Worm (Caenorhabditis elegans) whole organism, late embryonic: ENCODE data around the gene iars-1.
A peak's percentile ranks its signal among the peaks of the same experiment; 100 is the strongest.

ENCODE experiments used
- F13H6.1 ChIP-seq: sonication (generic microtip); optimal IDR thresholded peaks from 2 replicates; lab custom pipeline; 2016; ENCODE audit warnings: missing genetic modification characterization, missing compliant biosample characterization
- K02D7.2 ChIP-seq: sonication (generic microtip); optimal IDR thresholded peaks from 2 replicates; lab custom pipeline; 2017; ENCODE audit warnings: mild to moderate bottlenecking, missing genetic modification characterization, missing compliant biosample characterization
- K09A11.1 ChIP-seq: sonication (generic microtip); optimal IDR thresholded peaks from 2 replicates; lab custom pipeline; 2017; ENCODE audit warnings: antibody characterized with exemption, mild to moderate bottlenecking, missing genetic modification characterization, missing compliant biosample characterization; ENCODE audit not compliant: insufficient read depth
- T23F11.4 ChIP-seq: fragments of 200-800 bp; sonication (Bioruptor generic); optimal IDR thresholded peaks from 2 replicates; lab custom pipeline; 2018; ENCODE audit warnings: mild to moderate bottlenecking, missing genetic modification characterization, missing compliant biosample characterization
- ahr-1 ChIP-seq: sonication (generic microtip); optimal IDR thresholded peaks from 2 replicates; lab custom pipeline; 2016; ENCODE audit warnings: missing genetic modification characterization, missing compliant biosample characterization
- ama-1 ChIP-seq: fragments of 150-350 bp; optimal IDR thresholded peaks from 2 replicates; lab custom pipeline; 2014
- ceh-14 ChIP-seq: sonication (generic microtip); optimal IDR thresholded peaks from 2 replicates; lab custom pipeline; 2016; ENCODE audit warnings: missing genotype, missing genetic modification characterization, missing compliant biosample characterization
- ceh-18 ChIP-seq: sonication (generic microtip); optimal IDR thresholded peaks from 2 replicates; lab custom pipeline; 2016; ENCODE audit warnings: missing genetic modification characterization, missing compliant biosample characterization
- ceh-19 ChIP-seq: fragments of 200-800 bp; sonication (Bioruptor generic); optimal IDR thresholded peaks from 2 replicates; lab custom pipeline; 2018; ENCODE audit warnings: mild to moderate bottlenecking, missing genetic modification characterization, missing compliant biosample characterization
- ceh-22 ChIP-seq: sonication (generic microtip); optimal IDR thresholded peaks from 2 replicates; lab custom pipeline; 2017; ENCODE audit warnings: missing biosample characterization, missing genetic modification characterization
- ceh-24 ChIP-seq: sonication (generic microtip); optimal IDR thresholded peaks from 2 replicates; lab custom pipeline; 2016; ENCODE audit warnings: mild to moderate bottlenecking, missing genetic modification characterization, missing compliant biosample characterization
- ceh-45 ChIP-seq: fragments of 200-800 bp; sonication (Bioruptor generic); IDR thresholded peaks from 2 replicates; pipeline ENCODE4 v1.3.6; 2022; ENCODE audit warnings: missing genetic modification reagents, missing genetic modification characterization, missing compliant biosample characterization
- ceh-48 ChIP-seq: sonication (generic microtip); optimal IDR thresholded peaks from 2 replicates; lab custom pipeline; 2016; ENCODE audit warnings: missing genetic modification characterization, inconsistent platforms, missing compliant biosample characterization
- ceh-6 ChIP-seq: fragments of 200-800 bp; sonication (Bioruptor generic); optimal IDR thresholded peaks from 2 replicates; lab custom pipeline; 2018; ENCODE audit warnings: mild to moderate bottlenecking, missing genetic modification characterization, missing compliant biosample characterization
- che-1 ChIP-seq: sonication (generic microtip); optimal IDR thresholded peaks from 2 replicates; lab custom pipeline; 2016; ENCODE audit warnings: mild to moderate bottlenecking, missing genetic modification characterization, missing compliant biosample characterization
- dmd-4 ChIP-seq: sonication (generic microtip); optimal IDR thresholded peaks from 2 replicates; lab custom pipeline; 2016; ENCODE audit warnings: borderline replicate concordance, missing genetic modification characterization, missing compliant biosample characterization
- dve-1 ChIP-seq: sonication (generic microtip); optimal IDR thresholded peaks from 2 replicates; lab custom pipeline; 2017; ENCODE audit warnings: antibody characterized with exemption, mild to moderate bottlenecking, missing genetic modification characterization, missing compliant biosample characterization
- elt-2 ChIP-seq: sonication (generic microtip); optimal IDR thresholded peaks from 2 replicates; lab custom pipeline; 2016; ENCODE audit warnings: missing genetic modification reagents, missing genetic modification characterization, missing compliant biosample characterization
- elt-4 ChIP-seq: sonication (generic microtip); optimal IDR thresholded peaks from 2 replicates; lab custom pipeline; 2016; ENCODE audit warnings: missing genetic modification characterization, missing compliant biosample characterization
- ets-4 ChIP-seq: sonication (generic microtip); optimal IDR thresholded peaks from 2 replicates; lab custom pipeline; 2016; ENCODE audit warnings: missing genetic modification characterization, missing compliant biosample characterization
- eyg-1 ChIP-seq: sonication (generic microtip); optimal IDR thresholded peaks from 2 replicates; lab custom pipeline; 2016; ENCODE audit warnings: missing genotype, missing genetic modification characterization, missing compliant biosample characterization
- fkh-6 ChIP-seq: sonication (generic microtip); optimal IDR thresholded peaks from 2 replicates; lab custom pipeline; 2016; ENCODE audit warnings: missing genetic modification characterization, missing compliant biosample characterization
- hlh-15 ChIP-seq: sonication (generic microtip); optimal IDR thresholded peaks from 2 replicates; lab custom pipeline; 2016; ENCODE audit warnings: missing genetic modification characterization, missing compliant biosample characterization
- hlh-30 ChIP-seq: sonication (generic microtip); optimal IDR thresholded peaks from 2 replicates; lab custom pipeline; 2017; ENCODE audit warnings: antibody characterized with exemption, missing genetic modification characterization, missing compliant biosample characterization; ENCODE audit not compliant: insufficient read depth
- hlh-6 ChIP-seq: sonication (generic microtip); optimal IDR thresholded peaks from 2 replicates; lab custom pipeline; 2016; ENCODE audit warnings: missing genotype, missing genetic modification characterization, missing compliant biosample characterization
- lim-6 ChIP-seq: sonication (generic microtip); optimal IDR thresholded peaks from 2 replicates; lab custom pipeline; 2016; ENCODE audit warnings: missing genetic modification characterization, missing compliant biosample characterization
- lin-11 ChIP-seq: fragments of 200-800 bp; sonication (Bioruptor generic); optimal IDR thresholded peaks from 2 replicates; lab custom pipeline; 2018; ENCODE audit warnings: mild to moderate bottlenecking, missing genetic modification characterization, missing compliant biosample characterization
- mec-3 ChIP-seq: sonication (generic microtip); optimal IDR thresholded peaks from 2 replicates; lab custom pipeline; 2016; ENCODE audit warnings: borderline replicate concordance, missing genetic modification characterization, missing compliant biosample characterization
- nfya-1 ChIP-seq: sonication (generic microtip); optimal IDR thresholded peaks from 2 replicates; lab custom pipeline; 2017; ENCODE audit warnings: missing genetic modification characterization, mild to moderate bottlenecking, missing compliant biosample characterization, antibody characterized with exemption, moderate library complexity
- nhr-11 ChIP-seq: fragments of 150-350 bp; optimal IDR thresholded peaks from 2 replicates; lab custom pipeline; 2014; ENCODE audit warnings: missing biosample characterization, missing genetic modification characterization
- nhr-232 ChIP-seq: sonication (generic microtip); optimal IDR thresholded peaks from 2 replicates; lab custom pipeline; 2016; ENCODE audit warnings: missing genetic modification characterization, missing compliant biosample characterization
- odd-2 ChIP-seq: sonication (generic microtip); optimal IDR thresholded peaks from 2 replicates; lab custom pipeline; 2017; ENCODE audit warnings: antibody characterized with exemption, mild to moderate bottlenecking, missing genetic modification characterization, missing compliant biosample characterization
- pag-3 ChIP-seq: sonication (generic microtip); optimal IDR thresholded peaks from 2 replicates; lab custom pipeline; 2016; ENCODE audit warnings: missing compliant biosample characterization, missing genetic modification characterization, borderline replicate concordance
- pat-9 ChIP-seq: fragments of 200-800 bp; sonication (Bioruptor generic); optimal IDR thresholded peaks from 2 replicates; lab custom pipeline; 2018; ENCODE audit warnings: mild to moderate bottlenecking, missing genetic modification characterization, moderate library complexity, missing compliant biosample characterization
- pha-4 ChIP-seq: fragments of 150-350 bp; optimal IDR thresholded peaks from 2 replicates; lab custom pipeline; 2018; ENCODE audit warnings: missing biosample characterization, missing genetic modification reagents, missing genetic modification characterization
- pqm-1 ChIP-seq: sonication (generic microtip); optimal IDR thresholded peaks from 2 replicates; lab custom pipeline; 2016; ENCODE audit warnings: missing genetic modification characterization, missing compliant biosample characterization
- pros-1 ChIP-seq: fragments of 150-350 bp; optimal IDR thresholded peaks from 2 replicates; lab custom pipeline; 2014; ENCODE audit warnings: missing biosample characterization, missing genetic modification reagents, missing genetic modification characterization
- ref-2 ChIP-seq: sonication (generic microtip); optimal IDR thresholded peaks from 2 replicates; lab custom pipeline; 2016; ENCODE audit warnings: missing genetic modification characterization, missing compliant biosample characterization
- sox-2 ChIP-seq: fragments of 200-800 bp; sonication (Bioruptor generic); IDR thresholded peaks from 2 replicates; pipeline ENCODE4 v1.3.6; 2022; ENCODE audit warnings: missing genetic modification reagents, missing genetic modification characterization, missing compliant biosample characterization
- sox-4 ChIP-seq: sonication (generic microtip); optimal IDR thresholded peaks from 2 replicates; lab custom pipeline; 2017; ENCODE audit warnings: mild to moderate bottlenecking, missing genetic modification characterization, inconsistent platforms, missing compliant biosample characterization
- tbx-2 ChIP-seq: sonication (generic microtip); optimal IDR thresholded peaks from 2 replicates; lab custom pipeline; 2016; ENCODE audit warnings: missing genetic modification characterization, missing compliant biosample characterization
- ttx-3 ChIP-seq: sonication (generic microtip); optimal IDR thresholded peaks from 2 replicates; lab custom pipeline; 2016; ENCODE audit warnings: missing genetic modification reagents, missing genetic modification characterization, missing compliant biosample characterization
- unc-3 ChIP-seq, 2 experiments: fragments of 200-800 bp in 1 of 2; sonication (Bioruptor generic) in 1 of 2; sonication (generic microtip) in 1 of 2; conservative IDR thresholded peaks in 1 of 2; optimal IDR thresholded peaks in 1 of 2; 2 replicates each; pipeline versions ENCODE4 v1.3.6 to Lab custom; 2016 to 2022; ENCODE audit warnings: missing compliant biosample characterization in 2 of 2, missing genetic modification characterization in 2 of 2, missing genetic modification reagents in 1 of 2
- unc-55 ChIP-seq: sonication (generic microtip); optimal IDR thresholded peaks from 2 replicates; lab custom pipeline; 2017; ENCODE audit warnings: missing biosample characterization, missing genetic modification reagents, missing genetic modification characterization
- zip-5 ChIP-seq: sonication (generic microtip); optimal IDR thresholded peaks from 2 replicates; lab custom pipeline; 2016; ENCODE audit warnings: missing genetic modification characterization, missing compliant biosample characterization

iars-1 gene

DNA sequence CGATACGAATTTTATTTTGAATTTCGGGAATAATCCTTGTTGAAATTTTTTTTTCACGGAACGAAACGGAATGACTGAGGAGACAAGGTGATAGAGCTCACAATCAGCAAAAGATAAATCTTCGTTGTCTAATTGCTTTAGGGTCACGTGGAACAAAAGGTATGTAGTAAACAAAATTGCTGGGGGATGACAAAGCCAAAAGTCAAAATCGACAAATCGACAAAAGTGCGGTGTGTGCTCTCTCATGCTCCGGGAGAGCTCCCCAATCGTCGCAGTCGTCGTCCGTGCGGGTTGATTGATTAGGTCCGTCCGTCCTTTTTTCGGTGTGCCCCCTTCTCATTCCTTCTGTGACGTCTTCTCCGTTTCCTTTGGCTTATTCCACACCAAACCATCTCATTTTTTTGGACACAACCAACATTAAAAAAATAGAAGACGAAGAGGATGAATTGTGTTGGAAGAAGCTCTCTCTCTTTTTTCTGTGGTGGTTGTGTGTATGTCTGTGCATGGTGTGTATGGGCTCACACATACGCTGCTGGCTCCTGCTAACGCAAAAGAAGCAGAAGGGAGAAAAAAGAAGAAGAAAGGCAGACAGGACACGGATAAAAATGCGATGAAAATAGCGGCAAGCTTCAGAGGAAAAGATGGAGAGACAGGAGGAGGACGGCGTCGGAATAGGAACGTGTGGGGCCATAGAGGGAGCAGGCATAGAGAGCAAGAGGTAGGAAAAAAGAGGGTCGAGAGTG is 26.6 kb upstream of the iars-1 start (continued):
- TF ChIP-seq unc-3 (GFP tag; conservative IDR thresholded peaks at IDR 0.05; lab: Robert Waterston, UW) (no peak), unc-3 (tag; optimal IDR thresholded peaks at IDR 0.05; lab: Kevin White, UChicago) (no peak), K09A11.1 (tag; lab: Kevin White, UChicago) (no peak), K02D7.2 (tag; lab: Kevin White, UChicago) (no peak), ama-1 (lab: Kevin White, UChicago) (no peak), pat-9 (tag; lab: Kevin White, UChicago) (no peak), ceh-22 (tag; lab: Kevin White, UChicago) (no peak), ceh-19 (GFP tag; lab: Kevin White, UChicago) (no peak), zip-5 (tag; lab: Kevin White, UChicago) (no peak), ceh-6 (GFP tag; lab: Kevin White, UChicago) (no peak), tbx-2 (tag; lab: Kevin White, UChicago) (no peak), ceh-14 (tag; lab: Kevin White, UChicago) (no peak), nhr-11 (tag; lab: Kevin White, UChicago) (no peak), dve-1 (no peak), T23F11.4 (GFP tag; lab: Kevin White, UChicago) (no peak), sox-2 (GFP tag; lab: Robert Waterston, UW) (no peak), ceh-48 (tag; lab: Kevin White, UChicago) (no peak), che-1 (no peak), hlh-6 (tag; lab: Kevin White, UChicago) (no peak), pag-3 (tag; lab: Kevin White, UChicago) (no peak), mec-3 (tag; lab: Kevin White, UChicago) (no peak)

DNA sequence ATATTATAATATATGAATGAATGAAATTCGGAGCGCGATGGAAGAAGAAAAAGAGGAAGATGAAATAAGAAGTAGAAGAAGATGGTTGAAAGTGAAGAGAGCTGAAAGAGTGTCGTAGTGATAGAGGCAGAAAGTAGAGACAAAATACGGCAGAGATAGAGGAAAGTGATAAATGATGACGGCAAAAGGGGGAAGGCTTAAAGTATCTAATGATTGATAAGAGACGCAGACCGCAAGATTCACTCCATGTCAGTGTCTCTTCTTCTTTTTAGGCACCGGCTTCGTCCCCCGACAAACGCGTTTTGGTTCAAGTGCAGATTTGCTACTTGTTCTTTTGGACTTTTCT is 26.1 kb upstream of the iars-1 start:
- TF ChIP-seq ceh-22 (tag; lab: Kevin White, UChicago) = peak; percentile 6
- peak; percentile 13 for TF ChIP-seq ceh-18 (tag; lab: Kevin White, UChicago)
- TF ChIP-seq ceh-19 (GFP tag; lab: Kevin White, UChicago) = no peak
- TF ChIP-seq pros-1 (tag; lab: Kevin White, UChicago) = peak; percentile 49
- no peak for TF ChIP-seq nhr-232
- TF ChIP-seq odd-2 (tag; lab: Kevin White, UChicago) = no peak
- TF ChIP-seq ceh-6 (GFP tag; lab: Kevin White, UChicago) = no peak
- TF ChIP-seq lim-6 = no peak
- no peak for TF ChIP-seq T23F11.4 (GFP tag; lab: Kevin White, UChicago)
- TF ChIP-seq ceh-45 (GFP tag; lab: Robert Waterston, UW) = no peak
- peak; percentile 61 for TF ChIP-seq dve-1
- no peak for TF ChIP-seq dmd-4 (tag; lab: Kevin White, UChicago)
- TF ChIP-seq ttx-3 (tag; lab: Kevin White, UChicago) = no peak
- peak; percentile 59 for TF ChIP-seq elt-2 (tag; lab: Kevin White, UChicago)
- peak; percentile 57 for TF ChIP-seq unc-55 (GFP tag; lab: Kevin White, UChicago)
- TF ChIP-seq ref-2 (tag; lab: Kevin White, UChicago) = no peak

DNA sequence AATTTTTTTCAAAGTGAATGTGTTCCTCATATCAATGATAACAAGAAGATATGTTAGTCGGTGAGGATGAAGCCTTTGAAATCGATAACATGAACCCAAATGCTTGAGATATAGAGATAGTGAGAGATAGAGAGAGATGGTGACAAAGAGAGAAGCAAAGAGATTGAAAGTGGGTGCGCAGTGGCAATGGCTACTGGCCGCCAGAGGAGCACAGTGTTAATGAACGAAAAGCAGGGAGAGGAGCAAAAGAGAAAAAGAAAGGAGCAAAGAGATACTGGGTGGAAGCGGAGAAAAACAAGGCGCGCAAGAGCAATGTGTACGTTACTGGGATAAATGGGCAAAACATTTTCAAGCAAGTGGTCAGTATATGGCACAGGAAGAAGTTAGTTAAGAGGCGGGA is 23.8 kb upstream of the iars-1 start:
- peak; percentile 67 for TF ChIP-seq nfya-1 (tag; lab: Kevin White, UChicago)
- TF ChIP-seq ceh-14 (tag; lab: Kevin White, UChicago) = peak; percentile 30
- no peak for TF ChIP-seq fkh-6 (tag; lab: Kevin White, UChicago)
- TF ChIP-seq hlh-6 (tag; lab: Kevin White, UChicago) = peak; percentile 12
- TF ChIP-seq nhr-11 (tag; lab: Kevin White, UChicago) = no peak
- TF ChIP-seq lin-11 (tag; lab: Kevin White, UChicago) = no peak
- no peak for TF ChIP-seq ceh-48 (tag; lab: Kevin White, UChicago)
- no peak for TF ChIP-seq mec-3 (tag; lab: Kevin White, UChicago)
- no peak for TF ChIP-seq pros-1 (tag; lab: Kevin White, UChicago)
- no peak for TF ChIP-seq ttx-3 (tag; lab: Kevin White, UChicago)
- no peak for TF ChIP-seq ceh-24 (tag; lab: Kevin White, UChicago)
- TF ChIP-seq sox-4 (tag; lab: Kevin White, UChicago) = no peak
- TF ChIP-seq T23F11.4 (GFP tag; lab: Kevin White, UChicago) = no peak
- no peak for TF ChIP-seq eyg-1
- no peak for TF ChIP-seq pha-4 (tag; lab: Kevin White, UChicago)
- peak; percentile 43 for TF ChIP-seq F13H6.1 (tag; lab: Kevin White, UChicago)
- TF ChIP-seq ceh-6 (GFP tag; lab: Kevin White, UChicago) = no peak
- TF ChIP-seq pag-3 (tag; lab: Kevin White, UChicago) = no peak
- TF ChIP-seq unc-3 (GFP tag; conservative IDR thresholded peaks at IDR 0.05; lab: Robert Waterston, UW) = no peak
- TF ChIP-seq unc-3 (tag; optimal IDR thresholded peaks at IDR 0.05; lab: Kevin White, UChicago) = no peak
- no peak for TF ChIP-seq ahr-1
- TF ChIP-seq hlh-30 (tag; lab: Kevin White, UChicago) = no peak
- TF ChIP-seq pqm-1 (tag; lab: Kevin White, UChicago) = no peak
- TF ChIP-seq elt-4 (tag; lab: Kevin White, UChicago) = no peak
- TF ChIP-seq hlh-15 (tag; lab: Kevin White, UChicago) = no peak
- no peak for TF ChIP-seq ets-4 (tag; lab: Kevin White, UChicago)
